Fruit fly (Drosophila melanogaster): Measurements from ENCODE around the gene CG12502.

The CG12502 gene

DNA sequence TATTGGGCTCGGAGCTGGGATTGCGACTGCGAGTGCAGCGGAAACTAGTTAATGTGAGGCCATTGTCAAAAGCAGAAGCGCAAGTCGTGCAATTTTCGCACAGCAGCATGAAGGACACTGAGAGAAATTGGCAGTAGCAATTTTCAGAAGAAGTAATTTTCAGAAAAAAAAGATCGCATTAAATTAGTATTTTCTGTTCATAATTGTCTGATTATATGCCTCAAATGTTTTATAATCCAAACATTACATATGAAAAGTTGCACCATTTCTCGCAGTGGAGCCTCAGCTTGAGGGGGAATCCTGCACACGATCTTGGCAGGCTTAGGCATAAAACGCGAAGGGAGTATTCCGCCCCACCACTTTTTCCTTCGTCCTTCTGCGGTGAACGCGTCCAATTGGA is 39.2 kb downstream of the CG12502 start (continued):
- TF ChIP-seq Bteb2 (GFP tag; optimal IDR thresholded peaks at IDR 0.05) (peak; percentile 14), CG4820 (GFP tag; optimal IDR thresholded peaks at IDR 0.05) (peak; percentile 79), CG30403 (GFP tag; optimal IDR thresholded peaks at IDR 0.05) (peak; percentile 63), Sox102F (GFP tag; optimal IDR thresholded peaks at IDR 0.05) (peak; percentile 53), dmrt11E (tag; optimal IDR thresholded peaks at IDR 0.05) (peak; percentile 91), wek (GFP tag; optimal IDR thresholded peaks at IDR 0.05) (peak; percentile 18), Dad (GFP tag; optimal IDR thresholded peaks at IDR 0.05) (peak; percentile 12), maf-S (GFP tag; optimal IDR thresholded peaks at IDR 0.05) (peak; percentile 33), CG17829 (tag; optimal IDR thresholded peaks at IDR 0.05) (peak; percentile 75), hth (optimal IDR thresholded peaks at IDR 0.05) (no peak), CG17328 (GFP tag; IDR thresholded peaks at IDR 0.05) (peak; percentile 75), NK7.1 (GFP tag; optimal IDR thresholded peaks at IDR 0.05) (peak; percentile 13), CG15601 (tag; optimal IDR thresholded peaks at IDR 0.05) (peak; percentile 75), nerfin-2 (GFP tag; IDR thresholded peaks at IDR 0.05; ENCODE audit: partially characterized antibody) (no peak), Hr39 (optimal IDR thresholded peaks at IDR 0.05) (no peak), dysf (GFP tag; IDR thresholded peaks at IDR 0.05) (peak; percentile 56; the same call in 2 of the 3 replicates), CG4424 (GFP tag; optimal IDR thresholded peaks at IDR 0.05) (peak; percentile 63), E2f1 (GFP tag; IDR thresholded peaks at IDR 0.05) (peak; percentile 57; the same call in 1 of the 2 replicates), ase (GFP tag; IDR thresholded peaks at IDR 0.05) (0 out of 3 replicates have a peak, but pooled peaks have one; percentile 40), CG16863 (GFP tag; optimal IDR thresholded peaks at IDR 0.05) (peak; percentile 72), CG31224 (GFP tag; IDR thresholded peaks at IDR 0.05) (no peak), CG3726 (GFP tag; IDR thresholded peaks at IDR 0.05) (no peak), gsb (GFP tag; IDR thresholded peaks at IDR 0.05) (no peak), CG4854 (GFP tag; optimal IDR thresholded peaks at IDR 0.05) (no peak), CG8089 (GFP tag; optimal IDR thresholded peaks at IDR 0.05) (peak; percentile 46), Sry-δ (GFP tag; optimal IDR thresholded peaks at IDR 0.05) (peak; percentile 8), CG14710 (tag; optimal IDR thresholded peaks at IDR 0.05) (peak; percentile 49), eve (GFP tag; optimal IDR thresholded peaks at IDR 0.05) (peak in 1 of 2 experiments; percentile 81), Bdp1 (GFP tag; optimal IDR thresholded peaks at IDR 0.05) (peak; percentile 9), Neu2 (GFP tag; optimal IDR thresholded peaks at IDR 0.05; ENCODE audit: borderline replicate concordance) (no peak), hkb (optimal IDR thresholded peaks at IDR 0.05) (no peak), hkb (GFP tag; IDR thresholded peaks at IDR 0.05) (peak; percentile 58), Hr3 (GFP tag; optimal IDR thresholded peaks at IDR 0.05) (peak; percentile 44), Opbp (GFP tag; IDR thresholded peaks at IDR 0.05; ENCODE audit: partially characterized antibody) (no peak), CG12769 (tag; optimal IDR thresholded peaks at IDR 0.05) (peak; percentile 36), fd64A (GFP tag; optimal IDR thresholded peaks at IDR 0.05) (peak; percentile 38), Med (GFP tag) (peak; percentile 80), btn (GFP tag; optimal IDR thresholded peaks at IDR 0.05) (peak; percentile 18), CG43689 (GFP tag; IDR thresholded peaks at IDR 0.05) (0 out of 2 replicates have a peak, but pooled peaks have one; percentile 7), sc (optimal IDR thresholded peaks at IDR 0.05) (no peak), sc (GFP tag; optimal IDR thresholded peaks at IDR 0.05) (peak; percentile 49), Side (GFP tag; optimal IDR thresholded peaks at IDR 0.05) (peak; percentile 60), lov (optimal IDR thresholded peaks at IDR 0.05) (no peak), lov (GFP tag; IDR thresholded peaks at IDR 0.05) (peak; percentile 72; the same call in 2 of the 3 replicates), NC2β (GFP tag; optimal IDR thresholded peaks at IDR 0.05) (peak; percentile 49), CG6654 (GFP tag; optimal IDR thresholded peaks at IDR 0.05) (peak; percentile 46), Nf-YA (GFP tag; IDR thresholded peaks at IDR 0.05) (peak; percentile 27; the same call in 1 of the 2 replicates), Xbp1 (GFP tag; optimal IDR thresholded peaks at IDR 0.05) (peak; percentile 68), CG8924 (tag; optimal IDR thresholded peaks at IDR 0.05) (peak; percentile 35), gt (GFP tag; IDR thresholded peaks at IDR 0.05) (no peak), CG5245 (GFP tag; optimal IDR thresholded peaks at IDR 0.05) (peak; percentile 52), CrebB (tag; optimal IDR thresholded peaks at IDR 0.05) (peak; percentile 8)
